Fruit fly (Drosophila melanogaster): Measurements from ENCODE around the gene Adgf-A2.

Gene Adgf-A2

dm6 chr3L:17757156-17758083 lies 6.5 kb downstream of the Adgf-A2 start:
- no peak for TF ChIP-seq sr (GFP tag; IDR thresholded peaks at IDR 0.05)
- peak; percentile 96 for TF ChIP-seq CG17361 (GFP tag; IDR thresholded peaks at IDR 0.05)
- TF ChIP-seq zen (tag; optimal IDR thresholded peaks at IDR 0.05): peak; percentile 72
- peak; percentile 95 for TF ChIP-seq CG10979 (tag; optimal IDR thresholded peaks at IDR 0.05)
- peak; percentile 73 for TF ChIP-seq Xbp1 (GFP tag; optimal IDR thresholded peaks at IDR 0.05)
- TF ChIP-seq Bdp1 (GFP tag; optimal IDR thresholded peaks at IDR 0.05): peak; percentile 25
- TF ChIP-seq Sox100B (GFP tag; optimal IDR thresholded peaks at IDR 0.05): peak; percentile 91
- TF ChIP-seq dati (GFP tag; IDR thresholded peaks at IDR 0.05): 0 out of 2 replicates have a peak, but pooled peaks have one; percentile 5
- TF ChIP-seq pzg (GFP tag; optimal IDR thresholded peaks at IDR 0.05): no peak
- TF ChIP-seq CG9817 (tag; optimal IDR thresholded peaks at IDR 0.05): peak; percentile 37
- TF ChIP-seq CG1233 (GFP tag; optimal IDR thresholded peaks at IDR 0.05): peak; percentile 69
- 0 out of 2 replicates have a peak, but pooled peaks have one; percentile 23 for TF ChIP-seq CG11247 (GFP tag; IDR thresholded peaks at IDR 0.05)
- peak; percentile 55 for TF ChIP-seq CG12299 (tag; optimal IDR thresholded peaks at IDR 0.05)
- TF ChIP-seq Asciz (GFP tag; optimal IDR thresholded peaks at IDR 0.05): peak; percentile 82
- TF ChIP-seq Atf-2 (GFP tag; optimal IDR thresholded peaks at IDR 0.05): peak; percentile 64
- TF ChIP-seq gcm2 (GFP tag; optimal IDR thresholded peaks at IDR 0.05): no peak
- peak; percentile 70 for TF ChIP-seq ara (GFP tag; IDR thresholded peaks at IDR 0.05)
- no peak for TF ChIP-seq CG2129 (GFP tag; IDR thresholded peaks at IDR 0.05; ENCODE audit: partially characterized antibody)
- TF ChIP-seq tx (GFP tag; optimal IDR thresholded peaks at IDR 0.05): peak; percentile 22
- peak; percentile 86 for TF ChIP-seq CG16815 (GFP tag; optimal IDR thresholded peaks at IDR 0.05)
- TF ChIP-seq h (optimal IDR thresholded peaks at IDR 0.05): no peak
- TF ChIP-seq CG14860 (GFP tag; IDR thresholded peaks at IDR 0.05; ENCODE audit: partially characterized antibody): no peak
- no peak for TF ChIP-seq zf30C (GFP tag; optimal IDR thresholded peaks at IDR 0.05)
- peak; percentile 64 for TF ChIP-seq kah (GFP tag; optimal IDR thresholded peaks at IDR 0.05)
- TF ChIP-seq ems (GFP tag; optimal IDR thresholded peaks at IDR 0.05): peak; percentile 49
- peak; percentile 35 for TF ChIP-seq Fer3 (tag; optimal IDR thresholded peaks at IDR 0.05)
- TF ChIP-seq Vsx1 (GFP tag; optimal IDR thresholded peaks at IDR 0.05): peak; percentile 63
- TF ChIP-seq CG5245 (GFP tag; optimal IDR thresholded peaks at IDR 0.05): peak; percentile 69
- 0 out of 3 replicates have a peak, but pooled peaks have one; percentile 13 for TF ChIP-seq ci (GFP tag; IDR thresholded peaks at IDR 0.05)
- peak; percentile 49 for TF ChIP-seq salm (tag; optimal IDR thresholded peaks at IDR 0.05)
- peak; percentile 85 for TF ChIP-seq Xrp1 (GFP tag; IDR thresholded peaks at IDR 0.05)
- no peak for TF ChIP-seq ash1 (GFP tag; optimal IDR thresholded peaks at IDR 0.05)
- peak; percentile 55 for TF ChIP-seq CG18764 (GFP tag; optimal IDR thresholded peaks at IDR 0.05)
- TF ChIP-seq Ptx1 (GFP tag; IDR thresholded peaks at IDR 0.05): peak; percentile 63
- peak; percentile 30 for TF ChIP-seq CG2120 (GFP tag; optimal IDR thresholded peaks at IDR 0.05)
- peak; percentile 87 for TF ChIP-seq Blimp-1 (GFP tag; optimal IDR thresholded peaks at IDR 0.05)
- peak; percentile 46 for TF ChIP-seq CG1603 (tag; optimal IDR thresholded peaks at IDR 0.05)
- TF ChIP-seq sisA (GFP tag; IDR thresholded peaks at IDR 0.05): peak; percentile 71; the same call in 1 of the 2 replicates
- TF ChIP-seq CG10147 (GFP tag; optimal IDR thresholded peaks at IDR 0.05): peak; percentile 11
- peak; percentile 52 for TF ChIP-seq CG2116 (GFP tag; optimal IDR thresholded peaks at IDR 0.05)
- peak; percentile 88 for TF ChIP-seq pros (GFP tag; optimal IDR thresholded peaks at IDR 0.05)
- 0 out of 3 replicates have a peak, but pooled peaks have one; percentile 22 for TF ChIP-seq CG7963 (GFP tag; IDR thresholded peaks at IDR 0.05; ENCODE audit: partially characterized antibody)
- TF ChIP-seq CG4820 (GFP tag; optimal IDR thresholded peaks at IDR 0.05): peak; percentile 83
- peak; percentile 88 for TF ChIP-seq CG2875 (GFP tag; optimal IDR thresholded peaks at IDR 0.05)
- no peak for TF ChIP-seq D19B (GFP tag; optimal IDR thresholded peaks at IDR 0.05)
- TF ChIP-seq TFAM (GFP tag; optimal IDR thresholded peaks at IDR 0.05): peak; percentile 39
- peak; percentile 74 for TF ChIP-seq CG9437 (GFP tag; optimal IDR thresholded peaks at IDR 0.05)
- TF ChIP-seq CG34376 (GFP tag; optimal IDR thresholded peaks at IDR 0.05): peak; percentile 57
